Worm (Caenorhabditis elegans) whole organism, L1 larva: ENCODE measurements around the gene M163.10.

Experiments
- ces-1 ChIP-seq: fragments of 150-350 bp; optimal IDR thresholded peaks from 2 replicates; lab custom pipeline; 2014; ENCODE audit warnings: missing biosample characterization, missing genetic modification reagents, missing genetic modification characterization
- fkh-10 ChIP-seq: sonication (generic microtip); optimal IDR thresholded peaks from 2 replicates; lab custom pipeline; 2017; ENCODE audit warnings: missing biosample characterization, missing genetic modification reagents, missing genetic modification characterization
- hlh-4 ChIP-seq: sonication (generic microtip); optimal IDR thresholded peaks from 2 replicates; lab custom pipeline; 2016; ENCODE audit warnings: mild to moderate bottlenecking, missing genetic modification characterization, missing compliant biosample characterization
- lin-39 ChIP-seq: fragments of 150-350 bp; optimal IDR thresholded peaks from 2 replicates; lab custom pipeline; 2014; ENCODE audit warnings: missing biosample characterization, missing genetic modification reagents, missing genetic modification characterization
- mab-9 ChIP-seq: fragments of 200-800 bp; sonication (Bioruptor generic); IDR thresholded peaks from 2 replicates; pipeline ENCODE4 v1.3.6; 2022; ENCODE audit warnings: missing genetic modification reagents, missing genetic modification characterization, missing compliant biosample characterization
- mep-1 ChIP-seq: fragments of 150-350 bp; optimal IDR thresholded peaks from 2 replicates; lab custom pipeline; 2014; ENCODE audit warnings: missing biosample characterization, missing genetic modification characterization
- nhr-237 ChIP-seq: fragments of 150-350 bp; optimal IDR thresholded peaks from 2 replicates; lab custom pipeline; 2014; ENCODE audit warnings: missing biosample characterization, missing genetic modification characterization
- tbx-2 ChIP-seq: sonication (generic microtip); optimal IDR thresholded peaks from 2 replicates; lab custom pipeline; 2016; ENCODE audit warnings: missing genetic modification characterization, missing compliant biosample characterization
- ztf-11 ChIP-seq, 2 experiments: sonication (generic microtip); optimal IDR thresholded peaks; 2 replicates each; lab custom pipeline; 2016 to 2017; ENCODE audit warnings: missing genetic modification characterization in 2 of 2, missing biosample characterization in 1 of 2, missing compliant biosample characterization in 1 of 2

ce11 chrX:14470687-14471086 is at the start of gene M163.10:
- no peak for TF ChIP-seq nhr-237 (tag; lab: Kevin White, UChicago)
- no peak for TF ChIP-seq tbx-2 (tag; lab: Kevin White, UChicago)
- no peak for TF ChIP-seq ces-1 (GFP tag; lab: Kevin White, UChicago)
- TF ChIP-seq fkh-10 (GFP tag; lab: Kevin White, UChicago), result no peak
- no peak for TF ChIP-seq mab-9 (GFP tag; lab: Robert Waterston, UW)
- TF ChIP-seq lin-39 (tag; lab: Kevin White, UChicago), result no peak
- no peak for TF ChIP-seq mep-1 (tag; lab: Kevin White, UChicago)
- TF ChIP-seq hlh-4, result no peak
- no peak for TF ChIP-seq ztf-11 (tag; optimal IDR thresholded peaks at IDR 0.05; lab: Kevin White, UChicago)
